Worm (Caenorhabditis elegans) whole organism, L4 larva: ENCODE measurements around the gene C06B3.7.
A peak's percentile ranks its signal among the peaks of the same experiment; 100 is the strongest.

Experiments used
- F10B5.3 ChIP-seq: sonication (generic microtip); optimal IDR thresholded peaks from 2 replicates; lab custom pipeline; 2016; ENCODE audit warnings: mild to moderate bottlenecking, missing genetic modification characterization, missing compliant biosample characterization
- F44E2.7 ChIP-seq: fragments of 200-800 bp; sonication (Bioruptor generic); IDR thresholded peaks from 2 replicates; pipeline ENCODE4 v2.1.2; 2022; ENCODE audit warnings: missing genetic modification characterization, missing compliant biosample characterization
- R02D3.7 ChIP-seq: fragments of 150-350 bp; sonication (generic microtip); optimal IDR thresholded peaks from 3 replicates; lab custom pipeline; 2014; ENCODE audit warnings: missing biosample characterization, missing genetic modification characterization
- T20F7.1 ChIP-seq: fragments of 200-800 bp; sonication (Bioruptor generic); optimal IDR thresholded peaks from 2 replicates; lab custom pipeline; 2018; ENCODE audit warnings: mild to moderate bottlenecking, missing genetic modification characterization, missing compliant biosample characterization
- T26A8.4 ChIP-seq: fragments of 200-800 bp; sonication (Bioruptor generic); IDR thresholded peaks from 2 replicates; pipeline ENCODE4 v1.3.6; 2022; ENCODE audit warnings: missing genetic modification characterization, missing compliant biosample characterization
- Y105C5A.15 ChIP-seq: fragments of 200-800 bp; sonication (Bioruptor generic); IDR thresholded peaks from 2 replicates; pipeline ENCODE4 v1.3.6; 2022; ENCODE audit warnings: missing genetic modification characterization, missing compliant biosample characterization
- Y75B8A.6 ChIP-seq: fragments of 200-800 bp; sonication (Bioruptor generic); IDR thresholded peaks from 2 replicates; pipeline ENCODE4 v1.3.6; 2022; ENCODE audit warnings: missing genetic modification reagents, missing genetic modification characterization, missing compliant biosample characterization
- ZK337.2 ChIP-seq: fragments of 200-800 bp; sonication (Bioruptor generic); IDR thresholded peaks from 2 replicates; pipeline ENCODE4 v1.3.6; 2022; ENCODE audit warnings: missing genetic modification reagents, missing genetic modification characterization, missing compliant biosample characterization
- ZK546.5 ChIP-seq, 2 experiments: sonication (generic microtip); optimal IDR thresholded peaks; 2 replicates each; lab custom pipeline; 2017; ENCODE audit warnings: missing biosample characterization in 2 of 2, missing genetic modification characterization in 2 of 2
- ama-1 ChIP-seq: fragments of 150-350 bp; optimal IDR thresholded peaks from 2 replicates; lab custom pipeline; 2014; ENCODE audit warnings: inconsistent platforms, mixed read lengths
- arid-1 ChIP-seq: fragments of 200-800 bp; sonication (Bioruptor generic); conservative IDR thresholded peaks from 2 replicates; pipeline ENCODE4 v1.3.6; 2022; ENCODE audit warnings: missing genetic modification reagents, missing genetic modification characterization, missing compliant biosample characterization
- attf-4 ChIP-seq: sonication (generic microtip); optimal IDR thresholded peaks from 3 replicates; lab custom pipeline; 2017; ENCODE audit warnings: missing biosample characterization, missing genetic modification characterization
- ceh-20 ChIP-seq: fragments of 200-800 bp; sonication (Bioruptor generic); IDR thresholded peaks from 2 replicates; pipeline ENCODE4 v1.3.6; 2022; ENCODE audit warnings: missing genetic modification reagents, missing genetic modification characterization, missing compliant biosample characterization
- ceh-28 ChIP-seq: fragments of 150-350 bp; optimal IDR thresholded peaks from 2 replicates; lab custom pipeline; 2014; ENCODE audit warnings: missing biosample characterization, missing genetic modification reagents, missing genetic modification characterization
- ceh-62 ChIP-seq: sonication (generic microtip); optimal IDR thresholded peaks from 2 replicates; lab custom pipeline; 2017; ENCODE audit warnings: missing biosample characterization, missing genetic modification characterization
- ceh-82 ChIP-seq: sonication (generic microtip); optimal IDR thresholded peaks from 2 replicates; lab custom pipeline; 2017; ENCODE audit warnings: missing biosample characterization, missing genetic modification characterization
- daf-8 ChIP-seq: fragments of 200-800 bp; sonication (Bioruptor generic); IDR thresholded peaks from 2 replicates; pipeline ENCODE4 v1.3.6; 2022; ENCODE audit warnings: missing genetic modification characterization, missing compliant biosample characterization
- dmd-9 ChIP-seq: fragments of 200-800 bp; sonication (Bioruptor generic); IDR thresholded peaks from 2 replicates; pipeline ENCODE4 v1.3.6; 2022; ENCODE audit warnings: missing genetic modification reagents, missing genetic modification characterization, missing compliant biosample characterization
- dve-1 ChIP-seq: sonication (generic microtip); optimal IDR thresholded peaks from 2 replicates; lab custom pipeline; 2017; ENCODE audit warnings: antibody characterized with exemption, mild to moderate bottlenecking, missing genetic modification characterization, missing compliant biosample characterization; ENCODE audit not compliant: insufficient read depth
- egl-43 ChIP-seq: fragments of 200-800 bp; sonication (Bioruptor generic); IDR thresholded peaks from 2 replicates; pipeline ENCODE4 v1.3.6; 2022; ENCODE audit warnings: missing genetic modification reagents, missing genetic modification characterization, missing compliant biosample characterization
- fkh-10 ChIP-seq: fragments of 150-350 bp; optimal IDR thresholded peaks from 2 replicates; lab custom pipeline; 2014; ENCODE audit warnings: missing biosample characterization, missing genetic modification reagents, missing genetic modification characterization
- gei-8 ChIP-seq: fragments of 200-800 bp; sonication (Bioruptor generic); optimal IDR thresholded peaks from 2 replicates; lab custom pipeline; 2018; ENCODE audit warnings: mild to moderate bottlenecking, missing genetic modification characterization, missing compliant biosample characterization
- jun-1 ChIP-seq: fragments of 150-350 bp; optimal IDR thresholded peaks from 2 replicates; lab custom pipeline; 2014; ENCODE audit warnings: missing biosample characterization, missing genetic modification reagents, missing genetic modification characterization
- lin-1 ChIP-seq: fragments of 200-800 bp; sonication (Bioruptor generic); IDR thresholded peaks from 2 replicates; pipeline ENCODE4 v1.3.6; 2022; ENCODE audit warnings: missing genetic modification reagents, missing genetic modification characterization, missing compliant biosample characterization
- lin-13 ChIP-seq: fragments of 150-350 bp; optimal IDR thresholded peaks from 2 replicates; lab custom pipeline; 2014; ENCODE audit warnings: missing biosample characterization, missing genetic modification reagents, missing genetic modification characterization
- lin-15B ChIP-seq: fragments of 150-350 bp; sonication (generic microtip); optimal IDR thresholded peaks from 3 replicates; lab custom pipeline; 2014; ENCODE audit warnings: missing biosample characterization, missing genetic modification characterization
- lin-29 ChIP-seq: fragments of 200-800 bp; sonication (Bioruptor generic); IDR thresholded peaks from 2 replicates; pipeline ENCODE4 v1.3.6; 2022; ENCODE audit warnings: missing genetic modification reagents, missing genetic modification characterization, missing compliant biosample characterization
- lin-39 ChIP-seq: fragments of 150-350 bp; optimal IDR thresholded peaks from 2 replicates; lab custom pipeline; 2014; ENCODE audit warnings: missing biosample characterization, missing genetic modification reagents, missing genetic modification characterization
- lsy-2 ChIP-seq, 2 experiments: fragments of 150-350 bp in 1 of 2; sonication (generic microtip) in 1 of 2; optimal IDR thresholded peaks; 2 replicates each; lab custom pipeline; 2014 to 2017; ENCODE audit warnings: missing biosample characterization in 2 of 2, missing genetic modification characterization in 2 of 2
- madf-5 ChIP-seq, 2 experiments: fragments of 200-800 bp; sonication (Bioruptor generic); IDR thresholded peaks; 2 replicates each; pipeline ENCODE4 v1.3.6; 2022; ENCODE audit warnings: missing compliant biosample characterization in 2 of 2, missing genetic modification characterization in 2 of 2
- mdl-1 ChIP-seq, 2 experiments: fragments of 150-350 bp in 1 of 2; sonication (generic microtip) in 1 of 2; optimal IDR thresholded peaks; 2 replicates each; lab custom pipeline; 2014 to 2017; ENCODE audit warnings: missing biosample characterization in 2 of 2, missing genetic modification characterization in 2 of 2
- mep-1 ChIP-seq: fragments of 150-350 bp; sonication (generic microtip); optimal IDR thresholded peaks from 3 replicates; lab custom pipeline; 2014; ENCODE audit warnings: missing biosample characterization, missing genetic modification characterization
- mes-2 ChIP-seq: sonication (generic microtip); optimal IDR thresholded peaks from 2 replicates; lab custom pipeline; 2016; ENCODE audit warnings: missing genotype, mild to moderate bottlenecking, missing genetic modification characterization, missing compliant biosample characterization; ENCODE audit not compliant: poor library complexity, severe bottlenecking
- nhr-111 ChIP-seq: fragments of 200-800 bp; sonication (Bioruptor generic); optimal IDR thresholded peaks from 2 replicates; lab custom pipeline; 2018; ENCODE audit warnings: mild to moderate bottlenecking, missing genetic modification characterization, missing compliant biosample characterization
- nhr-25 ChIP-seq: sonication (generic microtip); optimal IDR thresholded peaks from 2 replicates; lab custom pipeline; 2017; ENCODE audit warnings: missing genetic modification characterization, mild to moderate bottlenecking, missing compliant biosample characterization, antibody characterized with exemption, moderate library complexity, borderline replicate concordance; ENCODE audit not compliant: insufficient read depth
- nhr-28 ChIP-seq: fragments of 150-350 bp; optimal IDR thresholded peaks from 2 replicates; lab custom pipeline; 2014; ENCODE audit warnings: missing biosample characterization, missing genetic modification characterization
- nhr-48 ChIP-seq: sonication (generic microtip); optimal IDR thresholded peaks from 2 replicates; lab custom pipeline; 2016; ENCODE audit warnings: mild to moderate bottlenecking, missing genetic modification characterization, missing compliant biosample characterization
- nhr-6 ChIP-seq: fragments of 150-350 bp; optimal IDR thresholded peaks from 2 replicates; lab custom pipeline; 2014; ENCODE audit warnings: missing biosample characterization, missing genetic modification characterization
- pqm-1 ChIP-seq: sonication (generic microtip); optimal IDR thresholded peaks from 2 replicates; lab custom pipeline; 2017; ENCODE audit warnings: missing biosample characterization, missing genetic modification characterization
- rbr-2 ChIP-seq: sonication (generic microtip); optimal IDR thresholded peaks from 2 replicates; lab custom pipeline; 2016; ENCODE audit warnings: missing genotype, missing genetic modification characterization, missing compliant biosample characterization
- saeg-2 ChIP-seq: fragments of 200-800 bp; sonication (Bioruptor generic); IDR thresholded peaks from 2 replicates; pipeline ENCODE4 v1.3.6; 2022; ENCODE audit warnings: missing genetic modification reagents, missing genetic modification characterization, missing compliant biosample characterization
- sdz-12 ChIP-seq: fragments of 200-800 bp; sonication (Bioruptor generic); optimal IDR thresholded peaks from 2 replicates; lab custom pipeline; 2018; ENCODE audit warnings: mild to moderate bottlenecking, missing genetic modification characterization, missing compliant biosample characterization
- skn-1 ChIP-seq: fragments of 150-350 bp; optimal IDR thresholded peaks from 2 replicates; lab custom pipeline; 2014; ENCODE audit warnings: missing biosample characterization, missing genetic modification characterization
- spr-3 ChIP-seq: fragments of 200-800 bp; sonication (Bioruptor generic); optimal IDR thresholded peaks from 2 replicates; lab custom pipeline; 2018; ENCODE audit warnings: mild to moderate bottlenecking, missing genetic modification characterization, missing compliant biosample characterization
- tag-97 ChIP-seq: fragments of 200-800 bp; sonication (Bioruptor generic); IDR thresholded peaks from 2 replicates; pipeline ENCODE4 v1.3.6; 2022; ENCODE audit warnings: missing genetic modification characterization, missing compliant biosample characterization
- tra-1 ChIP-seq: fragments of 200-800 bp; sonication (Bioruptor generic); IDR thresholded peaks from 2 replicates; pipeline ENCODE4 v1.3.6; 2022; ENCODE audit warnings: missing genetic modification reagents, missing genetic modification characterization, missing compliant biosample characterization
- vab-7 ChIP-seq: fragments of 200-800 bp; sonication (Bioruptor generic); IDR thresholded peaks from 2 replicates; pipeline ENCODE4 v1.3.6; 2022; ENCODE audit warnings: missing genetic modification reagents, missing genetic modification characterization, missing compliant biosample characterization
- zip-2 ChIP-seq: fragments of 150-350 bp; optimal IDR thresholded peaks from 2 replicates; lab custom pipeline; 2014; ENCODE audit warnings: missing biosample characterization, missing genetic modification characterization
- ztf-11 ChIP-seq: fragments of 150-350 bp; optimal IDR thresholded peaks from 2 replicates; lab custom pipeline; 2014; ENCODE audit warnings: missing biosample characterization, missing genetic modification characterization
- ztf-7 ChIP-seq: fragments of 150-350 bp; optimal IDR thresholded peaks from 2 replicates; lab custom pipeline; 2014; ENCODE audit warnings: missing biosample characterization, missing genetic modification characterization

C06B3.7 gene

ce11 chrV:13892457-13893375 is 16.8 kb upstream of the C06B3.7 start, which contains the start of gene sptl-3:
Gene sptl-3 (plus strand): TSS chrV:13893325.
- TF ChIP-seq nhr-25 (tag; lab: Kevin White, UChicago): no peak
- TF ChIP-seq egl-43: no peak
- no peak for TF ChIP-seq sdz-12 (GFP tag; lab: Kevin White, UChicago)
- no peak for TF ChIP-seq T26A8.4 (GFP tag; lab: Robert Waterston, UW)
- TF ChIP-seq madf-5 (GFP tag; IDR thresholded peaks at IDR 0.05; lab: Robert Waterston, UW): no peak
- peak; percentile 59 for TF ChIP-seq nhr-48 (tag; lab: Kevin White, UChicago)
- TF ChIP-seq arid-1 (GFP tag; lab: Robert Waterston, UW): no peak
- TF ChIP-seq ceh-82 (tag; lab: Kevin White, UChicago): no peak
- TF ChIP-seq ama-1 (lab: Kevin White, UChicago): no peak
- TF ChIP-seq mdl-1 (tag; optimal IDR thresholded peaks at IDR 0.05; lab: Kevin White, UChicago): peak in 1 of 2 experiments; percentile 84
- no peak for TF ChIP-seq lin-15B (tag; lab: Kevin White, UChicago)
- no peak for TF ChIP-seq vab-7 (GFP tag; lab: Robert Waterston, UW)
- TF ChIP-seq lin-39 (tag; lab: Kevin White, UChicago): no peak
- TF ChIP-seq Y105C5A.15 (GFP tag; lab: Robert Waterston, UW): no peak
- no peak for TF ChIP-seq ZK546.5 (tag; optimal IDR thresholded peaks at IDR 0.05; lab: Kevin White, UChicago)
- TF ChIP-seq saeg-2 (GFP tag; lab: Robert Waterston, UW): 0 out of 2 replicates have a peak, but pooled peaks have one; percentile 21
- no peak for TF ChIP-seq rbr-2
- no peak for TF ChIP-seq R02D3.7 (tag; lab: Kevin White, UChicago)
- TF ChIP-seq pqm-1: peak; percentile 87
- TF ChIP-seq lin-1: no peak
- TF ChIP-seq gei-8 (GFP tag; lab: Kevin White, UChicago): peak; percentile 38
- no peak for TF ChIP-seq attf-4 (tag; lab: Kevin White, UChicago)
- TF ChIP-seq ztf-11 (tag; lab: Kevin White, UChicago): no peak
- no peak for TF ChIP-seq ztf-7 (tag; lab: Kevin White, UChicago)
- TF ChIP-seq jun-1 (tag; lab: Kevin White, UChicago): no peak
- peak; percentile 77 for TF ChIP-seq dve-1 (tag; lab: Kevin White, UChicago)
- no peak for TF ChIP-seq Y75B8A.6 (GFP tag; lab: Robert Waterston, UW)
- TF ChIP-seq ceh-28 (tag; lab: Kevin White, UChicago): no peak
- peak; percentile 93 for TF ChIP-seq nhr-28 (tag; lab: Kevin White, UChicago)
- TF ChIP-seq skn-1 (tag; lab: Kevin White, UChicago): no peak
- peak in 1 of 2 experiments; percentile 34 for TF ChIP-seq lsy-2 (tag; optimal IDR thresholded peaks at IDR 0.05; lab: Kevin White, UChicago)
- no peak; the same call in 1 of the 2 replicates for TF ChIP-seq tra-1 (GFP tag; lab: Robert Waterston, UW)
- peak; percentile 39 for TF ChIP-seq mep-1 (tag; lab: Kevin White, UChicago)
- no peak for TF ChIP-seq zip-2 (tag; lab: Kevin White, UChicago)
- TF ChIP-seq nhr-111 (GFP tag; lab: Kevin White, UChicago): no peak
- no peak for TF ChIP-seq tag-97
- no peak for TF ChIP-seq ceh-62 (tag; lab: Kevin White, UChicago)
- no peak for TF ChIP-seq spr-3 (GFP tag; lab: Kevin White, UChicago)
- TF ChIP-seq fkh-10 (GFP tag; lab: Kevin White, UChicago): no peak
- no peak for TF ChIP-seq F10B5.3
- no peak for TF ChIP-seq T20F7.1 (GFP tag; lab: Kevin White, UChicago)
- TF ChIP-seq dmd-9 (GFP tag; lab: Robert Waterston, UW): no peak
- no peak for TF ChIP-seq ZK337.2
- TF ChIP-seq lin-29: no peak
- TF ChIP-seq F44E2.7: no peak
- TF ChIP-seq nhr-6 (tag; lab: Kevin White, UChicago): peak; percentile 19
- no peak for TF ChIP-seq mes-2
- no peak for TF ChIP-seq lin-13 (GFP tag; lab: Kevin White, UChicago)
- no peak for TF ChIP-seq daf-8 (GFP tag; lab: Robert Waterston, UW)
- TF ChIP-seq ceh-20 (GFP tag; lab: Robert Waterston, UW): no peak
